Fruit fly (Drosophila melanogaster) ovary, adult (tissue): ENCODE measurements around the gene C15.

Experiments used
- CG17801 ChIP-seq: fragments of 200-800 bp; optimal IDR thresholded peaks from 2 replicates; lab custom pipeline; 2019; ENCODE audit warnings: missing biosample characterization, mild to moderate bottlenecking, missing genetic modification characterization, moderate library complexity; ENCODE audit not compliant: partially characterized antibody

The C15 gene

dm6 chr3R:21499131-21500036 lies at the start of gene C15:
TSS of gene C15 (plus strand) at chr3R:21499986.
- no peak for TF ChIP-seq CG17801 (GFP tag; lab: Kevin White, UChicago)

DNA sequence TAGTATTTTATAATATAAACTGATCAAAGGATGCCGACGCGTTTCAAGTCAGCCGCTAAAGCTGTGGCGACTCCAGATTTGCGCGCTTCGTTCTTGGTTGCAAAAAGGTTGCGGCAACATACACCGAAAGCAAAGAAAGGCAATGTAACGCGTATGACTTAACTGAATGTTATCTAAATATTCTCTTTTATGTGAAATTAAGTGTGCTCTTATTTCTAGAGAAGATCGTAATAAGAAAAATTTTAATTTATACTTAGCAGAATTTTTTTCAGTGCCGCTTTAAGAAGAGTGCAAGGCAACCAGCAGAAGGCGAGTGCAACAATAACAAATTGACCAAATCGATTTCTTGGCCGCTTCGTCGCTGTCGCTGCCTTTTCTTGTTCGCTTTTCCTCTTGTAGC lies 47.7 kb upstream of the C15 start:
- TF ChIP-seq CG17801 (GFP tag; lab: Kevin White, UChicago), result no peak

DNA sequence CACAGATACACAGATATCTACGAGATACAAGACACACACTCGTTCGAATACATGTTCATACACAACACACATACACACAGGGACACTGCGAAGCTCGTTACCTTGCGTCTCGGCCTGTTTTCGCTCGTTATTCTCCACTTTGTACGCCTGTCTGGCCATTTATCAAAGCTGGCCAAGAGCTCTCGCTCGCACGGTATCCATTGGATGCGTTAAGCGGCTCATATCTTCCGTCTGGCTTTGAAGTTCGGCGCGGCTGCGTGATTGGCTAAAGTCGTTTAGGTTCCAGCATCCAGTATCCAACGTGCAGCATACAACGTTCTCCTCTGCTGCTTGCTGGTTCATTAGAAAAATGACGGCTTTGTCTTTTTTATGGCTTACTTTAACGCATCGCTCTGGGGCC lies 43.0 kb upstream of the C15 start:
- TF ChIP-seq CG17801 (GFP tag; lab: Kevin White, UChicago), result no peak

DNA sequence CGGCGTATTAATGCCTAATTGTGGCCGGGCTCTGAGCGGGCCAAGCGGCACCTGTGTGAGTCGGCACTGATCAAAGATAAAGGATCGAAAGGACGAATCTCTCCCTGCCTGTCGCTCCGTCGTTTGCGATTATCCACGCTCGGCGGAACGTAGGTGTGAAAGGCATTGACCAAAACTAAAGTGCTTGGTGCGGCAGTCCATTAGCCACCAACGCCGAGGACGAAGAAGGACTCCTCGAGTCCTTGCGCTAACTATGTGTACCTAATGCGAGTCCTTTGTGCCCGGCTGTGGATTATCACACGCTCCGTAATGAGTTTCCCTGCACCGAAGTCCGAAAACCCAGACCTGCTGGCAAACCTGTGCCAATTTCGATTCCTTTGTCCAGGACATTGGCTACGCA lies 41.3 kb upstream of the C15 start:
- no peak for TF ChIP-seq CG17801 (GFP tag; lab: Kevin White, UChicago)

- no peak for TF ChIP-seq CG17801 (GFP tag; lab: Kevin White, UChicago)
Observed at dm6 chr3R:21459948-21460347, 39.8 kb upstream of the C15 start.

DNA sequence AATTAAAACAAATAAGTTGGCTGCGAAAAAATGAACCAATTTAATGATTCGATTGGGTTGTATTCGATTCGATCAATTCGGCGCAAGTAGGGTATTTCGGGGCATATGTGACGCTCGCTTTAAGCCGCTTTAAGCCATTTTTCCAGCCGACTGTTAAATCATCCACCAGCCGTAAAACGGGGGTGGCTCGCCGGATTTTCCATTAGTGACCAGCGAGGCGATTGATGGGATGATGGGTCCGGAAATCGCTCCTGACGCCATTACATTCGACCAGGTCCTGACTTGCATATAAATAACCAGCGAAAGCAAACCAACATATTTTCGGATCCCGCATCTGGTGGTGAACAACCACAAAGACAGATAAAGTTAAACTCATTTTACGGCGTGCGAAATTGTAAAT lies 29.5 kb upstream of the C15 start:
- no peak for TF ChIP-seq CG17801 (GFP tag; lab: Kevin White, UChicago)

- TF ChIP-seq CG17801 (GFP tag; lab: Kevin White, UChicago), result no peak
Observed at dm6 chr3R:21471179-21471578, 28.6 kb upstream of the C15 start.

DNA sequence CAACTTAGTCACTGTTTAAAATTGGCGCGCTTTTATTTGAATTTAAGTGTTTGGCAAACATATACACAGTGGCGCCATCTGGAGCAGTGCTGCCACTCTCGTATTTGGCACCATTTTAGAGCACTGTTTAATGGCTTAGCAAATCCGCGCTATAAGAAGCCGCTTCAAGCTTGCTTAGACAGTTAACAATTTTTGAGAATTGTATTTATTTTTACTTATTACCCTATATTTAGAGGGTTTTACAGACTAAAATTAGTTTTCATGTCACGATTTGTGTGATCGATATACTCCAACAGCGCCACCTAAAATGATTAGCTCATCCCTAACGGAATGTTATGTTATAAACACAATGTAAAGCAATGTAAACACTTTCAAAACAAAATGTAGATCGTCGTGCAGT lies 17.8 kb upstream of the C15 start, which contains the start of gene Fancm:
TSS of gene Fancm (plus strand) at position 366 of the 400 bp plus-strand sequence.
- TF ChIP-seq CG17801 (GFP tag; lab: Kevin White, UChicago), result peak; percentile 2

- TF ChIP-seq CG17801 (GFP tag; lab: Kevin White, UChicago), result no peak
Observed at dm6 chr3R:21487706-21488406, 11.9 kb upstream of the C15 start.

DNA sequence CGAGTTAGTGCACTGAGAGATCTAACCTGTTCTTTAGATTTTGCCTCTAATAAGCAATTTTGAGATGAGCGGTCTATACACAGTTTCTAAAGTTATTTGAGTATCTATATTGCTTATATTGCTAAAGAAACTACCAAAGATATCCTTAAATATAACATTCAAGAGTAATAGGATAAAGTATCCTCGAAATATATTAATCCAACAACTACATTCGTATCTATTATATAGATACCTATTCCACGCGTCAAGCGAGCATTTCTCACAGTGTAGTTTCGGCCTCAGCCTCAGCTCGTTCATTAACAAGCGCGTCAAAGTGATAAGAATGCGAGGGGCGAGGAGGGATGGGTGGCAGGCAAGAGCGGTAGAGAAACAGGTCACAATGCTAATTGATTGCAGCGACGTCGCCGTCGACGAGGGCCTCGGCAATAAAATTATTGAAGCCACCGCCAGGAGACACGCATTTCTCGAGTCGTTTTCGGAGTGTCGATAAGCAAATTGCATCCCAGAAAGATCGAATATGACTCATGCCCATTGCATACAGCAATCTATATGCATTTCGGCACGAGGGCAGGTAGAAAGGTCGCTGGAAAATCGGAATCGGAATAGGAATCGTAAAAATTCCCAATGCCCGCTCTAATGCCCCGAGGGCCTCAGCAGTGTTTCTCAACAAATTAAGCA lies 6.1 kb upstream of the C15 start:
- TF ChIP-seq CG17801 (GFP tag; lab: Kevin White, UChicago), result no peak

DNA sequence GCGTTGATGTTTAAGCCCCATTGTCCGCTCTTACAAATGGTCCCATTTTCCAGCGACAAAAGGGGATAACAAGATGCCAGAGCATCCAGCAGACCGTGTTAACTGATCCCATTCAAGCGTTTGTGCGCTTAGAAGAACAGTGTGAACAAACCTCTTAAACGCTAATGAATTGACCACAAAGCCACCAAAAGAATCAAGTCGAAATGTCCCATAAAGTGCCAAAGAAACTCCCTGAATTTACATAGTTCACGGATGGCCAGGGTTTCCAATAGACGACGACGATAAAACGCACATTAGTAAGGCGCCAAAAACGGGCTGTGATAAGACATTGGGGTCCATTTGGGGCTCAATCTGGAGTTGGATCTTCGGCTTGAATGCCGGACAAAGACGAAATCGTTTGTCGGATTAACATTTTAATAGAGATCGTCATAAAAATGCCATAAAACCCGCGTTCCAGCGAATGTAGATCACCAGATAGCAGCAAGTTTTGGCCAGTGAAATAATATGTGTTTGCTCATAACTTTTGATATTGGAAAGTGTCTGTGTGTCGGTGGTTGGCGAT lies 1.6 kb downstream of the C15 start:
- no peak for TF ChIP-seq CG17801 (GFP tag; lab: Kevin White, UChicago)

DNA sequence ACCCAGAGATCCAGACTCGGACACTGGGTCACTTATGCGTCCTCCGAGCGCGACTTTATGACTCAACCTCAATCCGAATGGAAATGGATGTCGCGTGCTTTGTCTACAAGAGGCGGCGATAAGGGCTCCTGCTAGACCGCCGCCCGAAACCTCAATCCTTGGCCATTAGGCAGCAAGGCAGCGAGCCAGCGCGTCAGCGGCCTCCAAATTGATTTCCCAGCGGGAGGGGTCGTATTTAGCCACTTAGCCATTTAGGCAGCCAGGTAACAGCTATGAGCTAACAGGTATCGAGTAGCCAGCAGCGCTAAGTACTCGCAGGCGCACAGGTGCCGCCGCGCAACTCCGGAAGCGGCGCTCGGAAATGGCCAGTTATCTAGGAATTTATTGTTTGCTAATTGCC lies 6.5 kb downstream of the C15 start:
- TF ChIP-seq CG17801 (GFP tag; lab: Kevin White, UChicago), result no peak

dm6 chr3R:21510999-21511398 lies 11.2 kb downstream of the C15 start:
- TF ChIP-seq CG17801 (GFP tag; lab: Kevin White, UChicago), result no peak

- peak; percentile 88 for TF ChIP-seq CG17801 (GFP tag; lab: Kevin White, UChicago)
Observed at dm6 chr3R:21520183-21520582, 20.4 kb downstream of the C15 start.

dm6 chr3R:21520756-21521155 lies 21.0 kb downstream of the C15 start, which contains the start of gene sp3:
TSS of gene sp3 (plus strand) at chr3R:21520928.
- peak; percentile 2 for TF ChIP-seq CG17801 (GFP tag; lab: Kevin White, UChicago)
